Worm (Caenorhabditis elegans): ENCODE results near the gene T06A1.1.

The T06A1.1 gene

DNA sequence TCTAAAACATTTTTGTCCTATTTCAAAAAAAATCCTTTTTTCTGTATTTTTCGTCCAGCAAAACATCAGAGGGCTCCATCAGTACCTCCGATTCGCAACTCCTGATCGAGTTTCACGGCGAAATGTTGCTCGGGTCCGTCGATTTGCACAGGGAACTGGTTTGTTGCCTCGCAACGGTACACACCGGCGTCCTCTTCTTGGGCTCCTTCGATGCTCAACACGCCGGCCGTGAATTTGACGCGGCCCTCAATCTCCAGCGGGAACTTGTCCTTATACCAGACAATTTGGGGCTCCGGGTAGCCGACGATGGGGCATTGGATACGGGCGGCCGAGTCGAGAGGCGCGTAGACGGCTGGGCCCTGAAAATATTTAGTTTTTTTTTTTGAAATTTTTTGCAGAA lies 47.4 kb downstream of the T06A1.1 start:
- TF ChIP-seq F55B11.4 (tag; optimal IDR thresholded peaks at IDR 0.05; ENCODE audit: borderline replicate concordance, insufficient read depth) (no peak), mcd-1 (GFP tag; IDR thresholded peaks at IDR 0.05) (0 out of 2 replicates have a peak, but pooled peaks have one; percentile 13), zfh-2 (GFP tag; conservative IDR thresholded peaks at IDR 0.05) (peak; percentile 71)

DNA sequence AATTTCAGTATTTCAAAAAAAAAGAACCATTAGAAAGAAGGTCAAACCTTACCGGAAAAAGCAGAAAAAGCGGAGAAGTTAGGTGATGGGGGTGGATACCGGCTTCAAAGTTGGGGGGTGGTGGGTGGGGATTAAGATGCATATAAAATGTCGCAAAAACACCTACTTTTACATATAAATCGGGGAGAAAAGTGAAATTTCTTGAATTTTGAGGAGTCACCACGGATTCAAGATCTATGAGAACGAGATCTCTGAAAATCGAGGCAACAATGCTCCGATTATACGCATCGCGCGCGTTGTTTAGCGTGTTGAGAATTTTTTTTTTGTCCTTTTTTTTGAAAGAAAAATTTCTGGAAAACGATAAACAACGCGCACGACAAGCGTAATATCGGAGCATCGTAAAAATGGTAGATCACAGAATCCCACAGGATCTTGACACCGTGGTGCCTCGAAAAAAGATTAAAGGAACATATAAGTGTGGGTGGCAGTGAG lies 49.8 kb downstream of the T06A1.1 start:
- TF ChIP-seq nhr-90 (tag; optimal IDR thresholded peaks at IDR 0.05): no peak
- TF ChIP-seq atf-7 (tag; optimal IDR thresholded peaks at IDR 0.05): peak; percentile 76
- TF ChIP-seq bed-1 (GFP tag; IDR thresholded peaks at IDR 0.05): no peak
- TF ChIP-seq ceh-91 (GFP tag; IDR thresholded peaks at IDR 0.05): 0 out of 2 replicates have a peak, but pooled peaks have one; percentile 27
- no peak for TF ChIP-seq ama-1 (optimal IDR thresholded peaks at IDR 0.05)
- TF ChIP-seq ama-1 (GFP tag; optimal IDR thresholded peaks at IDR 0.05): peak in 1 of 2 experiments; percentile 61
- TF ChIP-seq ceh-40 (GFP tag; IDR thresholded peaks at IDR 0.05): peak; percentile 70; the same call in 1 of the 2 replicates
- TF ChIP-seq unc-130 (GFP tag; optimal IDR thresholded peaks at IDR 0.05): no peak
- TF ChIP-seq F52B5.7 (tag; optimal IDR thresholded peaks at IDR 0.05): peak; percentile 96
- peak; percentile 64 for TF ChIP-seq attf-3 (GFP tag; conservative IDR thresholded peaks at IDR 0.05)
- TF ChIP-seq F22D6.2 (tag; optimal IDR thresholded peaks at IDR 0.05): no peak
- TF ChIP-seq nfya-2 (GFP tag; IDR thresholded peaks at IDR 0.05): no peak
- TF ChIP-seq cebp-1 (GFP tag; IDR thresholded peaks at IDR 0.05): no peak
- peak; percentile 78 for TF ChIP-seq cebp-1 (tag; optimal IDR thresholded peaks at IDR 0.05)
- TF ChIP-seq lin-35 (GFP tag; optimal IDR thresholded peaks at IDR 0.05): no peak
- no peak; the same call in 1 of the 2 replicates for TF ChIP-seq hmg-20 (GFP tag; IDR thresholded peaks at IDR 0.05)
- peak; percentile 71 for TF ChIP-seq F49E8.2 (tag; optimal IDR thresholded peaks at IDR 0.05; ENCODE audit: insufficient read depth)
- peak; percentile 27 for TF ChIP-seq attf-5 (GFP tag; optimal IDR thresholded peaks at IDR 0.05)
- peak; percentile 55 for TF ChIP-seq K12H6.12 (tag; optimal IDR thresholded peaks at IDR 0.05)
- TF ChIP-seq fkh-3 (tag; optimal IDR thresholded peaks at IDR 0.05): peak; percentile 8
- TF ChIP-seq T07F8.4 (tag; optimal IDR thresholded peaks at IDR 0.05): no peak
- TF ChIP-seq ztf-22 (GFP tag; optimal IDR thresholded peaks at IDR 0.05): no peak
- 0 out of 2 replicates have a peak, but pooled peaks have one; percentile 35 for TF ChIP-seq F33H1.4 (GFP tag; IDR thresholded peaks at IDR 0.05)
- TF ChIP-seq Y67H2A.10 (GFP tag; conservative IDR thresholded peaks at IDR 0.05): no peak
- TF ChIP-seq lin-40 (tag; optimal IDR thresholded peaks at IDR 0.05): peak; percentile 3
- TF ChIP-seq aptf-3 (GFP tag; IDR thresholded peaks at IDR 0.05): peak; percentile 89
- TF ChIP-seq athp-1 (tag; optimal IDR thresholded peaks at IDR 0.05): peak; percentile 95
- peak; percentile 65 for TF ChIP-seq hsf-1 (GFP tag; IDR thresholded peaks at IDR 0.05)
- peak; percentile 9 for TF ChIP-seq mxl-1 (tag; optimal IDR thresholded peaks at IDR 0.05)
- TF ChIP-seq ztf-6 (GFP tag; IDR thresholded peaks at IDR 0.05): no peak
- peak; percentile 59; the same call in 1 of the 2 replicates for TF ChIP-seq cebp-2 (GFP tag; IDR thresholded peaks at IDR 0.05)
- TF ChIP-seq let-526 (GFP tag; IDR thresholded peaks at IDR 0.05): 0 out of 2 replicates have a peak, but pooled peaks have one; percentile 28
- peak; percentile 93 for TF ChIP-seq Y79H2A.3 (GFP tag; conservative IDR thresholded peaks at IDR 0.05)
- peak; percentile 8 for TF ChIP-seq snpc-4 (GFP tag; optimal IDR thresholded peaks at IDR 0.05)
- TF ChIP-seq snpc-4 (tag; optimal IDR thresholded peaks at IDR 0.05): peak in 2 of 4 experiments; percentile 15 to 17
- peak; percentile 50 for TF ChIP-seq rcor-1 (GFP tag; IDR thresholded peaks at IDR 0.05)
- TF ChIP-seq madf-6 (GFP tag; IDR thresholded peaks at IDR 0.05): peak; percentile 74
- no peak; the same call in 1 of the 2 replicates for TF ChIP-seq B0019.2 (GFP tag; conservative IDR thresholded peaks at IDR 0.05)
- TF ChIP-seq chd-7 (tag; optimal IDR thresholded peaks at IDR 0.05): peak; percentile 91
- peak; percentile 69; the same call in 1 of the 2 replicates for TF ChIP-seq attf-6 (GFP tag; IDR thresholded peaks at IDR 0.05)
- TF ChIP-seq ztf-28 (GFP tag; IDR thresholded peaks at IDR 0.05): 0 out of 2 replicates have a peak, but pooled peaks have one; percentile 60
- TF ChIP-seq tlf-1 (GFP tag; optimal IDR thresholded peaks at IDR 0.05): peak; percentile 54
- TF ChIP-seq lin-54 (GFP tag; optimal IDR thresholded peaks at IDR 0.05): peak; percentile 60
- TF ChIP-seq D2030.7 (GFP tag; IDR thresholded peaks at IDR 0.05): peak; percentile 68
